Worm (Caenorhabditis elegans) whole organism, mixed stage, embryonic: ENCODE data around the gene sdz-13.

Source experiments
- bed-3 ChIP-seq: fragments of 200-800 bp; sonication (Bioruptor generic); optimal IDR thresholded peaks from 3 replicates; lab custom pipeline; 2018; ENCODE audit warnings: mild to moderate bottlenecking, missing genetic modification characterization, moderate library complexity, missing compliant biosample characterization
- blmp-1 ChIP-seq: fragments of 150-350 bp; optimal IDR thresholded peaks from 2 replicates; lab custom pipeline; 2014; ENCODE audit warnings: missing biosample characterization, missing genetic modification characterization
- ceh-39 ChIP-seq: fragments of 150-350 bp; optimal IDR thresholded peaks from 2 replicates; lab custom pipeline; 2014; ENCODE audit warnings: missing biosample characterization, missing genetic modification characterization
- ceh-43 ChIP-seq: fragments of 200-800 bp; sonication (Bioruptor generic); optimal IDR thresholded peaks from 2 replicates; lab custom pipeline; 2018; ENCODE audit warnings: mild to moderate bottlenecking, missing genetic modification characterization, moderate library complexity, missing compliant biosample characterization
- ceh-83 ChIP-seq: fragments of 200-800 bp; sonication (Bioruptor generic); optimal IDR thresholded peaks from 2 replicates; lab custom pipeline; 2018; ENCODE audit warnings: mild to moderate bottlenecking, missing genetic modification characterization, missing compliant biosample characterization
- ces-1 ChIP-seq: fragments of 150-350 bp; optimal IDR thresholded peaks from 2 replicates; lab custom pipeline; 2014; ENCODE audit warnings: missing biosample characterization, missing genetic modification reagents, missing genetic modification characterization
- drap-1 ChIP-seq: fragments of 200-800 bp; sonication (Bioruptor generic); optimal IDR thresholded peaks from 3 replicates; lab custom pipeline; 2018; ENCODE audit warnings: mild to moderate bottlenecking, missing genetic modification characterization, missing compliant biosample characterization
- elt-1 ChIP-seq: sonication (generic microtip); optimal IDR thresholded peaks from 2 replicates; lab custom pipeline; 2017; ENCODE audit warnings: missing genetic modification characterization, mild to moderate bottlenecking, missing compliant biosample characterization, antibody characterized with exemption, moderate library complexity, borderline replicate concordance; ENCODE audit not compliant: insufficient read depth
- elt-3 ChIP-seq: fragments of 150-350 bp; optimal IDR thresholded peaks from 2 replicates; lab custom pipeline; 2014; ENCODE audit warnings: missing biosample characterization, missing genetic modification characterization
- flh-1 ChIP-seq: fragments of 200-800 bp; sonication (Bioruptor generic); optimal IDR thresholded peaks from 2 replicates; lab custom pipeline; 2018; ENCODE audit warnings: mild to moderate bottlenecking, missing genetic modification characterization, moderate library complexity, missing compliant biosample characterization
- ham-2 ChIP-seq: fragments of 200-800 bp; sonication (Bioruptor generic); optimal IDR thresholded peaks from 2 replicates; lab custom pipeline; 2018; ENCODE audit warnings: mild to moderate bottlenecking, missing genetic modification characterization, missing compliant biosample characterization
- hlh-1 ChIP-seq: fragments of 150-350 bp; optimal IDR thresholded peaks from 2 replicates; lab custom pipeline; 2014; ENCODE audit warnings: missing biosample characterization, missing genetic modification reagents, missing genetic modification characterization
- lin-13 ChIP-seq: fragments of 150-350 bp; optimal IDR thresholded peaks from 2 replicates; lab custom pipeline; 2014; ENCODE audit warnings: missing biosample characterization, missing genetic modification characterization
- lin-32 ChIP-seq: fragments of 200-800 bp; sonication (Bioruptor generic); optimal IDR thresholded peaks from 2 replicates; lab custom pipeline; 2018; ENCODE audit warnings: mild to moderate bottlenecking, missing genetic modification characterization, missing compliant biosample characterization
- lsy-2 ChIP-seq: fragments of 150-350 bp; optimal IDR thresholded peaks from 2 replicates; lab custom pipeline; 2014; ENCODE audit warnings: missing biosample characterization, missing genetic modification characterization
- mep-1 ChIP-seq: fragments of 150-350 bp; optimal IDR thresholded peaks from 2 replicates; lab custom pipeline; 2017; ENCODE audit warnings: missing biosample characterization, missing genetic modification reagents, missing genetic modification characterization, inconsistent platforms
- mls-2 ChIP-seq: sonication (generic microtip); optimal IDR thresholded peaks from 2 replicates; lab custom pipeline; 2016; ENCODE audit warnings: mild to moderate bottlenecking, missing genetic modification characterization, moderate library complexity, missing compliant biosample characterization
- nhr-12 ChIP-seq: fragments of 150-350 bp; optimal IDR thresholded peaks from 2 replicates; lab custom pipeline; 2014; ENCODE audit warnings: missing biosample characterization, missing genetic modification characterization
- nhr-237 ChIP-seq: fragments of 150-350 bp; optimal IDR thresholded peaks from 2 replicates; lab custom pipeline; 2014; ENCODE audit warnings: missing biosample characterization, missing genetic modification characterization
- nhr-28 ChIP-seq: fragments of 150-350 bp; optimal IDR thresholded peaks from 2 replicates; lab custom pipeline; 2014; ENCODE audit warnings: missing biosample characterization, missing genetic modification characterization
- pha-4 ChIP-seq: fragments of 150-350 bp; optimal IDR thresholded peaks from 2 replicates; lab custom pipeline; 2018; ENCODE audit warnings: missing biosample characterization, missing genetic modification reagents, missing genetic modification characterization
- snpc-4 ChIP-seq: fragments of 150-350 bp; optimal IDR thresholded peaks from 2 replicates; lab custom pipeline; 2014; ENCODE audit warnings: missing biosample characterization, missing genetic modification characterization
- tbx-8 ChIP-seq: fragments of 200-800 bp; sonication (Bioruptor generic); optimal IDR thresholded peaks from 2 replicates; lab custom pipeline; 2018; ENCODE audit warnings: mild to moderate bottlenecking, missing genetic modification characterization, moderate library complexity, missing compliant biosample characterization
- unc-120 ChIP-seq: sonication (generic microtip); optimal IDR thresholded peaks from 2 replicates; lab custom pipeline; 2017; ENCODE audit warnings: missing genetic modification characterization, missing compliant biosample characterization; ENCODE audit not compliant: poor library complexity, severe bottlenecking
- unc-39 ChIP-seq: fragments of 150-350 bp; optimal IDR thresholded peaks from 2 replicates; lab custom pipeline; 2014; ENCODE audit warnings: missing biosample characterization, missing genetic modification characterization
- unc-62 ChIP-seq: fragments of 150-350 bp; optimal IDR thresholded peaks from 2 replicates; lab custom pipeline; 2014; ENCODE audit warnings: missing biosample characterization, missing genetic modification reagents, missing genetic modification characterization
- zip-8 ChIP-seq: fragments of 150-350 bp; optimal IDR thresholded peaks from 2 replicates; lab custom pipeline; 2014; ENCODE audit warnings: missing biosample characterization, missing genetic modification characterization
- ztf-11 ChIP-seq: fragments of 150-350 bp; optimal IDR thresholded peaks from 2 replicates; lab custom pipeline; 2014; ENCODE audit warnings: missing biosample characterization, missing genetic modification characterization

sdz-13 gene

ce11 chrIV:10852403-10852802, 27.0 kb downstream of the sdz-13 start:
- TF ChIP-seq ceh-43: no peak
- no peak for TF ChIP-seq ceh-39 (tag; lab: Kevin White, UChicago)
- TF ChIP-seq unc-120 (tag; lab: Kevin White, UChicago): no peak
- peak; percentile 77 for TF ChIP-seq hlh-1 (tag; lab: Kevin White, UChicago)
- TF ChIP-seq snpc-4: no peak
- TF ChIP-seq, all 35 proteins: peak for 1

DNA sequence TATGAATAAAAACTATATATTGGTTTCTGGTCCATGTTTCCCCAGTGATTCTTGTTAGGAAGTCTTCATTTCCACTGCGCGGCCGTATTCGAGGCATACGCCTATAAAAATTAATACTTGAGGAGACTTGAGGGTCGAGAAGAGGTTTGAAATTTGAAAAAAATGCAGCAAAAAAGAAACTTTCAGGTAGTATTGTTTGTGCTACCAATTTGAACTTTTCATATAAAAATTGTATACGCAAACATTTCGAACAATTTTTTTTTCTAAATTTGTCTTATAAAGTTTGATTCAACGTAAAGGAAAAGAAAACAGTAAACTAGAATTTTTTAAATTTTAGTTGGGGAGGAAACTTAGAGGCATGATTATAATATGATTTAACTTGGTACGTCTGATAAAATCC, 27.6 kb downstream of the sdz-13 start, which contains the start of gene T11G6.4:
TSS of gene T11G6.4 (minus strand) at position 101 of the 400 bp plus-strand sequence.
- TF ChIP-seq bed-3 (GFP tag; lab: Kevin White, UChicago) (no peak), nhr-28 (tag; lab: Kevin White, UChicago) (no peak), ceh-43 (no peak), flh-1 (GFP tag; lab: Kevin White, UChicago) (no peak), elt-3 (tag; lab: Kevin White, UChicago) (no peak), zip-8 (tag; lab: Kevin White, UChicago) (no peak), unc-62 (GFP tag; lab: Kevin White, UChicago) (no peak), ham-2 (GFP tag; lab: Kevin White, UChicago) (no peak), blmp-1 (tag; lab: Kevin White, UChicago) (no peak), unc-120 (tag; lab: Kevin White, UChicago) (no peak), tbx-8 (GFP tag; lab: Kevin White, UChicago) (no peak), ztf-11 (tag; lab: Kevin White, UChicago) (no peak), elt-1 (tag; lab: Kevin White, UChicago) (no peak), unc-39 (tag; lab: Kevin White, UChicago) (no peak), mls-2 (no peak), ceh-83 (GFP tag; lab: Kevin White, UChicago) (no peak)

DNA sequence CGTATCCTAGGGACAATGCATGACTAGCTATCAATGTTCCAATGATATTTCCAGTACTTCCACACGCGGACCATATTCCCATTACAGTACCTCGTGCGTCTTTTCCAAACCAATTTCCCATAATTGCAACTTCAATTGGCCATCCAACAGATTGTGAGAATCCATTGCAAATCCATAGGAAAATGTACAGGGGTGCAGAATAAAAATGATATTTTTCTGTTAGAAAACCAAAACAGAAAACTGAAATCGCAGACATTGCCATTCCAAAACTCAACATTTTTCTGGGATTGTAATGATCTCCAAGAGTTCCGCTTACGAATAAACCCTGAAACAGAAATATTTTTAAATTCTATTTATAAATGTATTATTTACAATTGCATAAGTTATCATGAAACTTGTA, 28.3 kb downstream of the sdz-13 start:
- TF ChIP-seq lin-32 (GFP tag; lab: Kevin White, UChicago) (no peak), nhr-12 (tag; lab: Kevin White, UChicago) (no peak), zip-8 (tag; lab: Kevin White, UChicago) (no peak), unc-120 (tag; lab: Kevin White, UChicago) (no peak), unc-39 (tag; lab: Kevin White, UChicago) (no peak), snpc-4 (no peak)
- TF ChIP-seq, all 35 proteins: peak for 0

- no peak for TF ChIP-seq nhr-237 (tag; lab: Kevin White, UChicago)
- no peak for TF ChIP-seq unc-62 (GFP tag; lab: Kevin White, UChicago)
- no peak for TF ChIP-seq lin-32 (GFP tag; lab: Kevin White, UChicago)
- TF ChIP-seq lsy-2: peak; percentile 93
- no peak for TF ChIP-seq nhr-28 (tag; lab: Kevin White, UChicago)
- TF ChIP-seq ceh-83 (GFP tag; lab: Kevin White, UChicago): no peak
- TF ChIP-seq tbx-8 (GFP tag; lab: Kevin White, UChicago): no peak
- TF ChIP-seq hlh-1 (tag; lab: Kevin White, UChicago): no peak
Observed at ce11 chrIV:10842705-10843364, 36.6 kb downstream of the sdz-13 start, which contains the start of gene T11G6.5. TSS of gene T11G6.5 (minus strand) at chrIV:10842755.

DNA sequence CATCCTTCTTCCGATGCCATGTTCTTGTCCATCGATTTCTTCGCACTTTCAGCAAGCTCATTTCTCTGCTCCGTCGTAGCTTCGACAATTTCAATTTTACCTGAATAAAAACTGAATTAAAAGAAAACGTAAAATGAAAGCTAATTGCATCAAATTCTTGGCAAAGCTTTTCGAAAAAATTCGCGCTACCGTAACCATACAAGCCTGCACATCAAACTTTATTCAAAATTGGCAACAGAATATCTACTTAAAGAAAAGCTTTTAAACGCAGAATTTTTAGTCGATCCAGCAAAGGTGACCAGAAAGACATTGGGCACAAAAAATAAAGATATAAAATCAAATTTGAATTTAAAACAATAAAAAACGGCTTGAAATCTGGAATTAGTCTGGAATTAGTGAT, 37.2 kb downstream of the sdz-13 start:
- no peak for TF ChIP-seq nhr-12 (tag; lab: Kevin White, UChicago)
- TF ChIP-seq mep-1 (tag; lab: Kevin White, UChicago): no peak
- TF ChIP-seq snpc-4: no peak
- no peak for TF ChIP-seq mls-2
- TF ChIP-seq nhr-28 (tag; lab: Kevin White, UChicago): no peak
- TF ChIP-seq hlh-1 (tag; lab: Kevin White, UChicago): no peak
- no peak for TF ChIP-seq tbx-8 (GFP tag; lab: Kevin White, UChicago)
- TF ChIP-seq lsy-2: no peak
- TF ChIP-seq drap-1 (GFP tag; lab: Kevin White, UChicago): no peak
- no peak for TF ChIP-seq elt-1 (tag; lab: Kevin White, UChicago)
- no peak for TF ChIP-seq unc-120 (tag; lab: Kevin White, UChicago)
- TF ChIP-seq lin-13: no peak
- TF ChIP-seq ceh-39 (tag; lab: Kevin White, UChicago): no peak
- TF ChIP-seq pha-4 (tag; lab: Kevin White, UChicago): no peak
- no peak for TF ChIP-seq ceh-43
- TF ChIP-seq unc-62 (GFP tag; lab: Kevin White, UChicago): no peak
- TF ChIP-seq ces-1 (GFP tag; lab: Kevin White, UChicago): no peak
